Fruit fly (Drosophila melanogaster) S2 (cell line): ENCODE measurements around the gene anox.

Experiments
- CG8478 ChIP-seq: fragments of >200 bp; optimal IDR thresholded peaks from 2 replicates; lab custom pipeline; 2018
- CTCF ChIP-seq, 2 experiments: fragments of >200 bp; optimal IDR thresholded peaks; 2 replicates each; lab custom pipeline; 2018

dm6 chrX:21334522-21335104 lies 15.5 kb upstream of the anox start:
- TF ChIP-seq CTCF (optimal IDR thresholded peaks at IDR 0.05; lab: Kevin White, UChicago) (no peak), CG8478 (lab: Kevin White, UChicago) (no peak)
